Fruit fly (Drosophila melanogaster) ovary, adult (tissue): ENCODE measurements around the gene hry.

Experiments
- CG17801 ChIP-seq: fragments of 200-800 bp; optimal IDR thresholded peaks from 2 replicates; lab custom pipeline; 2019; ENCODE audit warnings: missing biosample characterization, mild to moderate bottlenecking, missing genetic modification characterization, moderate library complexity; ENCODE audit not compliant: partially characterized antibody

Gene hry

dm6 chr3L:8707821-8708220, 32.3 kb downstream of the hry start:
- TF ChIP-seq CG17801 (GFP tag; lab: Kevin White, UChicago): no peak

- no peak for TF ChIP-seq CG17801 (GFP tag; lab: Kevin White, UChicago)
These were observed 33.3 kb downstream of the hry start for dm6 chr3L:8708856-8709255.

dm6 chr3L:8712913-8713312, 37.4 kb downstream of the hry start:
- no peak for TF ChIP-seq CG17801 (GFP tag; lab: Kevin White, UChicago)

- TF ChIP-seq CG17801 (GFP tag; lab: Kevin White, UChicago): no peak
These were observed 40.5 kb downstream of the hry start for dm6 chr3L:8716013-8716412.

dm6 chr3L:8718602-8719001, 43.0 kb downstream of the hry start:
- TF ChIP-seq CG17801 (GFP tag; lab: Kevin White, UChicago): no peak

dm6 chr3L:8719990-8720559, 44.5 kb downstream of the hry start, which contains the start of gene SrpRbeta:
SrpRbeta (minus strand) TSS chr3L:8720225.
- no peak for TF ChIP-seq CG17801 (GFP tag; lab: Kevin White, UChicago)

- TF ChIP-seq CG17801 (GFP tag; lab: Kevin White, UChicago): no peak
These were observed 45.6 kb downstream of the hry start, which contains the start of the genes CG32022 and CG6511 for dm6 chr3L:8721145-8721544. CG32022 (minus strand) TSS chr3L:8721272. CG6511 (plus strand) TSS chr3L:8721324.

- TF ChIP-seq CG17801 (GFP tag; lab: Kevin White, UChicago): no peak
These were observed 49.7 kb downstream of the hry start for dm6 chr3L:8725252-8725651.

dm6 chr3L:8725674-8726073, 50.1 kb downstream of the hry start, which contains the start of gene CG43965:
CG43965 (minus strand) TSS chr3L:8725774.
- no peak for TF ChIP-seq CG17801 (GFP tag; lab: Kevin White, UChicago)

- TF ChIP-seq CG17801 (GFP tag; lab: Kevin White, UChicago): no peak
These were observed 50.8 kb downstream of the hry start, which contains the start of gene Cp18 for dm6 chr3L:8726317-8726841. Cp18 (plus strand) TSS chr3L:8726791.

- TF ChIP-seq CG17801 (GFP tag; lab: Kevin White, UChicago): no peak
These were observed 52.6 kb downstream of the hry start, which contains the start of gene Cp15 for dm6 chr3L:8728181-8728580. Cp15 (plus strand) TSS chr3L:8728481.
